Fruit fly (Drosophila melanogaster) S2 (cell line): Measurements from ENCODE around the gene CG17202.

ENCODE experiments used
- CG8478 ChIP-seq: fragments of >200 bp; optimal IDR thresholded peaks from 2 replicates; lab custom pipeline; 2018
- CTCF ChIP-seq, 2 experiments: fragments of >200 bp; optimal IDR thresholded peaks; 2 replicates each; lab custom pipeline; 2018

CG17202 gene

dm6 chr3R:12422379-12422975, at the start of gene CG17202, which contains the start of gene Scgbeta:
TSS of gene CG17202 (plus strand) at chr3R:12422768.
TSS of gene Scgbeta (minus strand) at chr3R:12422429.
- TF ChIP-seq CG8478 (no peak), CTCF (optimal IDR thresholded peaks at IDR 0.05; lab: Kevin White, UChicago) (peak; percentile 20 to 23)

dm6 chr3R:12372800-12373199, 49.8 kb upstream of the CG17202 start, which contains the start of gene GstD3:
TSS of gene GstD3 (plus strand) at chr3R:12373068.
- no peak for TF ChIP-seq CTCF (optimal IDR thresholded peaks at IDR 0.05; lab: Kevin White, UChicago)

dm6 chr3R:12373800-12374199, 48.8 kb upstream of the CG17202 start, which contains the start of gene GstD4:
TSS of gene GstD4 (plus strand) at chr3R:12374100.
- TF ChIP-seq CTCF (optimal IDR thresholded peaks at IDR 0.05; lab: Kevin White, UChicago): no peak
- TF ChIP-seq CG8478: no peak

dm6 chr3R:12375258-12375783, 47.2 kb upstream of the CG17202 start, which contains the start of gene GstD5:
TSS of gene GstD5 (plus strand) at chr3R:12375733.
- TF ChIP-seq CTCF (optimal IDR thresholded peaks at IDR 0.05; lab: Kevin White, UChicago): no peak

dm6 chr3R:12376828-12377227, 45.7 kb upstream of the CG17202 start, which contains the start of gene GstD6:
TSS of gene GstD6 (plus strand) at chr3R:12377128.
- no peak for TF ChIP-seq CG8478
- no peak for TF ChIP-seq CTCF (optimal IDR thresholded peaks at IDR 0.05; lab: Kevin White, UChicago)

- TF ChIP-seq CTCF (optimal IDR thresholded peaks at IDR 0.05; lab: Kevin White, UChicago): no peak
- TF ChIP-seq CG8478: no peak
Measured at dm6 chr3R:12378200-12378599, 44.4 kb upstream of the CG17202 start, which contains the start of gene GstD7. TSS of gene GstD7 (plus strand) at chr3R:12378500.

dm6 chr3R:12379249-12379648, 43.3 kb upstream of the CG17202 start:
- no peak for TF ChIP-seq CTCF (optimal IDR thresholded peaks at IDR 0.05; lab: Kevin White, UChicago)
- TF ChIP-seq CG8478: no peak

- no peak for TF ChIP-seq CG8478
- no peak for TF ChIP-seq CTCF (optimal IDR thresholded peaks at IDR 0.05; lab: Kevin White, UChicago)
Measured at dm6 chr3R:12379708-12380107, 42.9 kb upstream of the CG17202 start, which contains the start of gene GstD8. TSS of gene GstD8 (plus strand) at chr3R:12380008.

dm6 chr3R:12381130-12381700, 41.4 kb upstream of the CG17202 start:
- TF ChIP-seq CG8478: no peak
- TF ChIP-seq CTCF (optimal IDR thresholded peaks at IDR 0.05; lab: Kevin White, UChicago): no peak

dm6 chr3R:12382563-12382962, 40.0 kb upstream of the CG17202 start, which contains the start of gene CG10035:
TSS of gene CG10035 (minus strand) at chr3R:12382691.
- TF ChIP-seq CTCF (optimal IDR thresholded peaks at IDR 0.05; lab: Kevin White, UChicago) (no peak), CG8478 (no peak)

- TF ChIP-seq CTCF (optimal IDR thresholded peaks at IDR 0.05; lab: Kevin White, UChicago) (no peak), CG8478 (no peak)
Measured at dm6 chr3R:12383036-12383435, 39.5 kb upstream of the CG17202 start, which contains the start of gene GstD11. TSS of gene GstD11 (plus strand) at chr3R:12383336.

dm6 chr3R:12383784-12384183, 38.8 kb upstream of the CG17202 start:
- TF ChIP-seq CTCF (optimal IDR thresholded peaks at IDR 0.05; lab: Kevin White, UChicago) (peak in 1 of 2 experiments; percentile 29), CG8478 (no peak)

dm6 chr3R:12384274-12384673, 38.3 kb upstream of the CG17202 start:
- TF ChIP-seq CTCF (optimal IDR thresholded peaks at IDR 0.05; lab: Kevin White, UChicago): no peak
- TF ChIP-seq CG8478: no peak

- no peak for TF ChIP-seq CTCF (optimal IDR thresholded peaks at IDR 0.05; lab: Kevin White, UChicago)
- TF ChIP-seq CG8478: no peak
Measured at dm6 chr3R:12385949-12386348, 36.6 kb upstream of the CG17202 start, which contains the start of gene Sol1. TSS of gene Sol1 (plus strand) at chr3R:12386249.

- TF ChIP-seq CTCF (optimal IDR thresholded peaks at IDR 0.05; lab: Kevin White, UChicago) (no peak), CG8478 (no peak)
Measured at dm6 chr3R:12386965-12387364, 35.6 kb upstream of the CG17202 start, which contains the start of gene CG33098. TSS of gene CG33098 (plus strand) at chr3R:12387188.

dm6 chr3R:12395880-12396279, 26.7 kb upstream of the CG17202 start, which contains the start of the genes CG10096 and CG10097:
TSS of gene CG10096 (minus strand) at chr3R:12395980.
TSS of gene CG10097 (minus strand) at chr3R:12395980.
- no peak for TF ChIP-seq CTCF (optimal IDR thresholded peaks at IDR 0.05; lab: Kevin White, UChicago)
